Fruit fly (Drosophila melanogaster) whole organism, embryonic: ENCODE data around the gene CG14647.

Experiments
- Blimp-1 ChIP-seq: fragments of 200-800 bp; sonication (Bioruptor generic); optimal IDR thresholded peaks from 3 replicates; lab custom pipeline; 2018; ENCODE audit warnings: missing biosample characterization, missing genetic modification characterization, mild to moderate bottlenecking, moderate library complexity, missing genetic modification reagents
- CG10959 ChIP-seq: fragments of 200-800 bp; sonication (Bioruptor generic); IDR thresholded peaks from 2 replicates; pipeline ENCODE4 v1.3.6; 2022; ENCODE audit warnings: missing biosample characterization, missing genetic modification characterization
- CG12744 ChIP-seq: fragments of 200-800 bp; sonication (Bioruptor generic); optimal IDR thresholded peaks from 2 replicates; lab custom pipeline; 2016; ENCODE audit warnings: missing biosample characterization, missing genetic modification characterization
- CG13287 ChIP-seq: fragments of 200-800 bp; sonication (Bioruptor generic); IDR thresholded peaks from 2 replicates; pipeline ENCODE4 v1.3.6; 2022; ENCODE audit warnings: missing biosample characterization, missing genetic modification characterization; ENCODE audit not compliant: partially characterized antibody
- CG14667 ChIP-seq: fragments of 200-800 bp; sonication (Bioruptor generic); IDR thresholded peaks from 2 replicates; pipeline ENCODE4 v1.3.6; 2022; ENCODE audit warnings: missing biosample characterization, missing genetic modification characterization
- CG14710 ChIP-seq: fragments of 200-800 bp; sonication (Bioruptor generic); optimal IDR thresholded peaks from 3 replicates; lab custom pipeline; 2019; ENCODE audit warnings: missing biosample characterization, mild to moderate bottlenecking, missing genetic modification characterization, moderate library complexity
- CG15479 ChIP-seq: fragments of 200-800 bp; sonication (Bioruptor generic); optimal IDR thresholded peaks from 3 replicates; lab custom pipeline; 2019; ENCODE audit warnings: missing biosample characterization, mild to moderate bottlenecking, missing genetic modification characterization, moderate library complexity
- CG3838 ChIP-seq: fragments of 200-800 bp; sonication (Bioruptor generic); optimal IDR thresholded peaks from 3 replicates; lab custom pipeline; 2016; ENCODE audit warnings: missing biosample characterization, missing genetic modification characterization
- CG7745 ChIP-seq: fragments of 200-800 bp; sonication (Bioruptor generic); optimal IDR thresholded peaks from 2 replicates; lab custom pipeline; 2018; ENCODE audit warnings: missing biosample characterization, mild to moderate bottlenecking, missing genetic modification characterization, moderate library complexity
- CrebB ChIP-seq: fragments of 200-800 bp; sonication (Bioruptor generic); optimal IDR thresholded peaks from 3 replicates; lab custom pipeline; 2018; ENCODE audit warnings: missing biosample characterization, mild to moderate bottlenecking, missing genetic modification characterization
- Dip3 ChIP-seq: fragments of 200-800 bp; sonication (Bioruptor generic); optimal IDR thresholded peaks from 3 replicates; lab custom pipeline; 2016; ENCODE audit warnings: missing biosample characterization, missing genetic modification characterization
- Doc3 ChIP-seq: fragments of 200-800 bp; sonication (Bioruptor generic); IDR thresholded peaks from 3 replicates; pipeline ENCODE4 v1.3.6; 2022; ENCODE audit warnings: missing biosample characterization, missing genetic modification characterization; ENCODE audit not compliant: partially characterized antibody
- Elba2 ChIP-seq: fragments of 200-800 bp; sonication (Bioruptor generic); optimal IDR thresholded peaks from 3 replicates; lab custom pipeline; 2016; ENCODE audit warnings: missing biosample characterization, missing genetic modification characterization
- Gsc ChIP-seq: fragments of 200-800 bp; sonication (Bioruptor generic); IDR thresholded peaks from 2 replicates; pipeline ENCODE4 v1.3.6; 2022; ENCODE audit warnings: missing biosample characterization, missing genetic modification characterization
- Hey ChIP-seq: fragments of 200-800 bp; sonication (Bioruptor generic); optimal IDR thresholded peaks from 3 replicates; lab custom pipeline; 2018; ENCODE audit warnings: missing biosample characterization, mild to moderate bottlenecking, missing genetic modification characterization
- Hr78 ChIP-seq, 2 experiments: fragments of 200-800 bp in 1 of 2; fragments of >200 bp in 1 of 2; sonication (Bioruptor generic) in 1 of 2; optimal IDR thresholded peaks; 2 replicates each; lab custom pipeline; 2017 to 2019; ENCODE audit warnings: missing biosample characterization in 2 of 2, missing genetic modification characterization in 2 of 2, mild to moderate bottlenecking in 1 of 2, moderate library complexity in 1 of 2
- Hsf ChIP-seq: fragments of 200-800 bp; sonication (Bioruptor generic); optimal IDR thresholded peaks from 3 replicates; lab custom pipeline; 2016; ENCODE audit warnings: missing biosample characterization, missing genetic modification characterization
- Med ChIP-seq: fragments of 200-800 bp; sonication (Bioruptor generic); peaks from one replicate; lab custom pipeline; 2016; ENCODE audit warnings: missing biosample characterization, missing genetic modification characterization, mild to moderate bottlenecking, inconsistent platforms, moderate library complexity
- Oli ChIP-seq: fragments of 200-800 bp; sonication (Bioruptor generic); optimal IDR thresholded peaks from 2 replicates; lab custom pipeline; 2018; ENCODE audit warnings: missing biosample characterization, mild to moderate bottlenecking, missing genetic modification characterization, moderate library complexity
- Opbp ChIP-seq: fragments of 200-800 bp; sonication (Bioruptor generic); IDR thresholded peaks from 3 replicates; pipeline ENCODE4 v1.3.6; 2022; ENCODE audit warnings: missing biosample characterization, missing genetic modification characterization; ENCODE audit not compliant: partially characterized antibody
- Ravus ChIP-seq: fragments of 200-800 bp; sonication (Bioruptor generic); IDR thresholded peaks from 2 replicates; pipeline ENCODE4 v1.3.6; 2022; ENCODE audit warnings: missing biosample characterization, missing genetic modification characterization
- Sin3A ChIP-seq: fragments of >200 bp; optimal IDR thresholded peaks from 2 replicates; lab custom pipeline; 2018
- Taf1 ChIP-seq: fragments of 200-800 bp; sonication (Bioruptor generic); IDR thresholded peaks from 2 replicates; pipeline ENCODE4 v1.3.6; 2022; ENCODE audit warnings: missing biosample characterization, missing genetic modification characterization
- Vsx1 ChIP-seq: fragments of 200-800 bp; sonication (Bioruptor generic); optimal IDR thresholded peaks from 2 replicates; lab custom pipeline; 2017; ENCODE audit warnings: missing biosample characterization, mild to moderate bottlenecking, missing genetic modification characterization, missing genetic modification reagents
- Xbp1 ChIP-seq: fragments of 200-800 bp; sonication (Bioruptor generic); optimal IDR thresholded peaks from 3 replicates; lab custom pipeline; 2016; ENCODE audit warnings: missing biosample characterization, mild to moderate bottlenecking, missing genetic modification characterization
- ac ChIP-seq: fragments of 200-800 bp; sonication (Bioruptor generic); optimal IDR thresholded peaks from 3 replicates; lab custom pipeline; 2017; ENCODE audit warnings: missing biosample characterization, mild to moderate bottlenecking, missing genetic modification characterization
- amos ChIP-seq: fragments of 200-800 bp; sonication (Bioruptor generic); IDR thresholded peaks from 2 replicates; pipeline ENCODE4 v1.3.6; 2022; ENCODE audit warnings: missing biosample characterization, missing genetic modification characterization; ENCODE audit not compliant: partially characterized antibody
- bbx ChIP-seq: fragments of 200-800 bp; sonication (Bioruptor generic); IDR thresholded peaks from 2 replicates; pipeline ENCODE4 v1.3.6; 2022; ENCODE audit warnings: missing biosample characterization, missing genetic modification characterization; ENCODE audit not compliant: partially characterized antibody
- bcd ChIP-seq: fragments of 200-800 bp; sonication (Bioruptor generic); optimal IDR thresholded peaks from 2 replicates; lab custom pipeline; 2017; ENCODE audit warnings: missing biosample characterization, mild to moderate bottlenecking, missing genetic modification characterization
- bowl ChIP-seq: fragments of 200-800 bp; sonication (Bioruptor generic); IDR thresholded peaks from 2 replicates; pipeline ENCODE4 v1.3.6; 2022; ENCODE audit warnings: missing biosample characterization, missing genetic modification characterization
- bsh ChIP-seq, 2 experiments: fragments of 200-800 bp; sonication (Bioruptor generic); optimal IDR thresholded peaks; 2 replicates each; lab custom pipeline; 2017 to 2018; ENCODE audit warnings: mild to moderate bottlenecking in 2 of 2, missing biosample characterization in 2 of 2, missing genetic modification characterization in 2 of 2, moderate library complexity in 1 of 2
- chinmo ChIP-seq: fragments of 200-800 bp; sonication (Bioruptor generic); IDR thresholded peaks from 4 replicates; pipeline ENCODE4 v1.3.6; 2022; ENCODE audit warnings: missing biosample characterization, missing genetic modification characterization; ENCODE audit not compliant: partially characterized antibody
- cwo ChIP-seq: fragments of 200-800 bp; sonication (Bioruptor generic); optimal IDR thresholded peaks from 3 replicates; lab custom pipeline; 2017; ENCODE audit warnings: missing biosample characterization, missing genetic modification characterization, mild to moderate bottlenecking, moderate library complexity, missing genetic modification reagents
- fru ChIP-seq: fragments of >200 bp; optimal IDR thresholded peaks from 2 replicates; lab custom pipeline; 2017
- fu2 ChIP-seq: fragments of 200-800 bp; sonication (Bioruptor generic); optimal IDR thresholded peaks from 2 replicates; lab custom pipeline; 2016; ENCODE audit warnings: missing biosample characterization, missing genetic modification characterization
- gfzf ChIP-seq: fragments of 200-800 bp; sonication (Bioruptor generic); optimal IDR thresholded peaks from 2 replicates; lab custom pipeline; 2016; ENCODE audit warnings: missing biosample characterization, mild to moderate bottlenecking, missing genetic modification characterization, moderate library complexity
- grn ChIP-seq: fragments of 200-800 bp; sonication (Bioruptor generic); optimal IDR thresholded peaks from 3 replicates; lab custom pipeline; 2017; ENCODE audit warnings: missing biosample characterization, missing genetic modification characterization
- kah ChIP-seq: fragments of 200-800 bp; sonication (Bioruptor generic); optimal IDR thresholded peaks from 2 replicates; lab custom pipeline; 2018; ENCODE audit warnings: missing biosample characterization, mild to moderate bottlenecking, missing genetic modification characterization
- mam ChIP-seq: fragments of 200-800 bp; sonication (Bioruptor generic); optimal IDR thresholded peaks from 3 replicates; lab custom pipeline; 2016; ENCODE audit warnings: missing biosample characterization, missing genetic modification characterization
- mld ChIP-seq: fragments of 200-800 bp; sonication (Bioruptor generic); IDR thresholded peaks from 3 replicates; pipeline ENCODE4 v1.3.6; 2022; ENCODE audit warnings: missing biosample characterization, missing genetic modification characterization; ENCODE audit not compliant: partially characterized antibody
- nom ChIP-seq: fragments of 200-800 bp; sonication (Bioruptor generic); optimal IDR thresholded peaks from 2 replicates; lab custom pipeline; 2017; ENCODE audit warnings: missing biosample characterization, missing genetic modification characterization, mild to moderate bottlenecking, moderate library complexity, missing genetic modification reagents
- odd ChIP-seq: fragments of 200-800 bp; sonication (Bioruptor generic); optimal IDR thresholded peaks from 2 replicates; lab custom pipeline; 2017; ENCODE audit warnings: missing biosample characterization, mild to moderate bottlenecking, missing genetic modification characterization
- org-1 ChIP-seq: fragments of 200-800 bp; sonication (Bioruptor generic); optimal IDR thresholded peaks from 2 replicates; lab custom pipeline; 2017; ENCODE audit warnings: missing biosample characterization, missing genetic modification characterization
- scrt ChIP-seq: fragments of 200-800 bp; sonication (Bioruptor generic); optimal IDR thresholded peaks from 2 replicates; lab custom pipeline; 2018; ENCODE audit warnings: missing biosample characterization, mild to moderate bottlenecking, missing genetic modification characterization, moderate library complexity
- tin ChIP-seq: fragments of 200-800 bp; sonication (Bioruptor generic); optimal IDR thresholded peaks from 3 replicates; lab custom pipeline; 2016; ENCODE audit warnings: missing biosample characterization, missing genetic modification characterization
- vfl ChIP-seq: fragments of 200-800 bp; sonication (Bioruptor generic); optimal IDR thresholded peaks from 2 replicates; lab custom pipeline; 2016; ENCODE audit warnings: missing biosample characterization, missing genetic modification characterization
- wdn ChIP-seq: fragments of 200-800 bp; sonication (Bioruptor generic); IDR thresholded peaks from 2 replicates; pipeline ENCODE4 v1.3.6; 2022; ENCODE audit warnings: missing biosample characterization, missing genetic modification characterization
- wek ChIP-seq: fragments of 200-800 bp; sonication (Bioruptor generic); optimal IDR thresholded peaks from 3 replicates; lab custom pipeline; 2018; ENCODE audit warnings: missing biosample characterization, mild to moderate bottlenecking, missing genetic modification characterization, moderate library complexity
- zen2 ChIP-seq: fragments of 200-800 bp; sonication (Bioruptor generic); IDR thresholded peaks from 3 replicates; pipeline ENCODE4 v1.3.6; 2022; ENCODE audit warnings: missing biosample characterization, missing genetic modification characterization; ENCODE audit not compliant: partially characterized antibody

Gene CG14647

DNA sequence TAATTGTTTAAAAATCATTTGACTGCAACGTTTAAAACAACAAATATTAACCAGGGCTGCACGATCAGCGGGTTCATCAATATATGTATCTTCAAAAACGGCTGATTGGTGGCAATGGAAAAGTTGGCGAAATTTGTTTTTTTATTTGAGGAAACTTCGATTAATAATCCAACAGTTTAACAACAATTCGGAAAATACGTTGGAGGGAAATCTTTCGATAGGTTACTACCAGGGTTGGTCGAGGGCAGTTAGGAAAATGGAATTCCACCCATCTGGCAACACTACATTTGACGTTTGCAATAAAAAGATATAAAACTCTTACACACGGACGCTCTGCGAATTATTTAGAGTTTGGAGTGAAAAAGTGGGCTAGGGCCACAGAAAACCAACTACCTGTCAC, 36.8 kb downstream of the CG14647 start, which contains the start of the genes Lipt2 and CG14650 (continued):
- TF ChIP-seq CG12744 (GFP tag; lab: Kevin White, UChicago) (peak; percentile 50), bowl (GFP tag; lab: Robert Waterston, UW) (no peak), Hey (tag; lab: Kevin White, UChicago) (no peak), CG3838 (no peak), CG13287 (peak; percentile 74), scrt (GFP tag; lab: Kevin White, UChicago) (no peak), kah (GFP tag; lab: Kevin White, UChicago) (no peak), tin (GFP tag; lab: Kevin White, UChicago) (peak; percentile 49), gfzf (GFP tag; lab: Kevin White, UChicago) (peak; percentile 70), wek (GFP tag; lab: Kevin White, UChicago) (no peak), mld (GFP tag; lab: Robert Waterston, UW) (no peak), Opbp (peak; percentile 59; the same call in 2 of the 3 replicates), amos (peak; percentile 65), org-1 (GFP tag; lab: Kevin White, UChicago) (no peak), Taf1 (GFP tag; lab: Robert Waterston, UW) (no peak), Hr78 (GFP tag; optimal IDR thresholded peaks at IDR 0.05; lab: Kevin White, UChicago) (peak in 1 of 2 experiments; percentile 81), cwo (GFP tag; lab: Kevin White, UChicago) (no peak), bbx (GFP tag; lab: Robert Waterston, UW) (0 out of 2 replicates have a peak, but pooled peaks have one; percentile 13), CG7745 (no peak), Ravus (GFP tag; lab: Robert Waterston, UW) (no peak), Elba2 (GFP tag; lab: Kevin White, UChicago) (peak; percentile 86), Blimp-1 (no peak), Hsf (peak; percentile 76), Sin3A (lab: Kevin White, UChicago) (peak; percentile 83), Vsx1 (GFP tag; lab: Kevin White, UChicago) (no peak), Med (peak; percentile 94), Gsc (no peak), fru (lab: Kevin White, UChicago) (no peak), vfl (peak; percentile 12), ac (no peak), Xbp1 (GFP tag; lab: Kevin White, UChicago) (peak; percentile 75), zen2 (GFP tag; lab: Robert Waterston, UW) (no peak; the same call in 2 of the 3 replicates), CrebB (tag; lab: Kevin White, UChicago) (no peak)

DNA sequence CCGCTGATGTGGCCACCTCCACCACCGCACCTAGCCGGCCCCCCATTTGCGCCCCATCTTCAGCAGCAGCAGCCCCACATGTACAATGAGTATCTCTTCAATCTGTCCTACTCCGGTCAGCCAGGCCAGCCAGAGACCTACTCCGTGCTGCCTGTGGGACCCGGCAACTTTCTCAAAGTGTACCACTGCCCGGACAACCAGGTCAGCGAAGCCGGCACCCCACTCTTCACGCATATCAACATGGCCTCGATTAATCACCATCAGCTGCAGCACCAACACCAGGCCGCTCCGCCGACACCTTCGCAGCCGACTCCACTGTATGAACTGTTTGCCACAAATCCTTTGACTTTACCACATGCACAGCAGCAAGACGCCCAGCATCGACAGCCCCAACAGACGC, 37.5 kb downstream of the CG14647 start:
- TF ChIP-seq scrt (GFP tag; lab: Kevin White, UChicago) (no peak), Gsc (no peak)

DNA sequence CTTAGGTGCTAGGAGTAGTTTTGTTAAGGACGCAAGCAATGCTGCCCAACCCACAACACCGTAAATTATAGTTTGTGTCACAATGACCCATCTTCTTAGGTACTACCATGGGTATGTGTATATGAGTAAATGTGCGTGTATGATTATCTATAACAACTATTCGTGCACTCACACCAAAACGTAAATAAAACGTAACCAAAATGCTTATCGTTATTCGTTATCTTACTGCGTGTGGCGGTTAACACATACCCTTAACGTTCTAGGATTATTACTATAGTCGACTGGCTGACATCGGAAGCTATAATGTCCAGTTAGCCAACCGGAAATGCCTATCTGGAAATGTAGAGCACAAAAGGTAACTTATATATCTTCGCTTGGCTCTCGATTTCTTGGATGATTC, 44.8 kb downstream of the CG14647 start:
- no peak for TF ChIP-seq fu2
- no peak for TF ChIP-seq odd
- TF ChIP-seq CG15479 (GFP tag; lab: Kevin White, UChicago) = peak; percentile 83
- peak; percentile 51; the same call in 1 of the 2 replicates for TF ChIP-seq bbx (GFP tag; lab: Robert Waterston, UW)
- no peak for TF ChIP-seq Oli
- no peak for TF ChIP-seq Doc3 (GFP tag; lab: Robert Waterston, UW)
- no peak for TF ChIP-seq CG10959 (GFP tag; lab: Robert Waterston, UW)
- no peak for TF ChIP-seq chinmo (GFP tag; lab: Robert Waterston, UW)
- no peak for TF ChIP-seq wdn (GFP tag; lab: Robert Waterston, UW)
- TF ChIP-seq bsh (GFP tag; optimal IDR thresholded peaks at IDR 0.05; lab: Kevin White, UChicago) = no peak
- no peak for TF ChIP-seq mam (GFP tag; lab: Kevin White, UChicago)
- TF ChIP-seq Dip3 (GFP tag; lab: Kevin White, UChicago) = no peak
- TF ChIP-seq CG14710 (tag; lab: Kevin White, UChicago) = no peak
- no peak for TF ChIP-seq nom (GFP tag; lab: Kevin White, UChicago)
- peak; percentile 60 for TF ChIP-seq grn
- TF ChIP-seq CG14667 = no peak
- TF ChIP-seq amos = peak; percentile 44; the same call in 1 of the 2 replicates
- TF ChIP-seq bcd (GFP tag; lab: Kevin White, UChicago) = no peak
